Fruit fly (Drosophila melanogaster) whole organism, embryonic: ENCODE results near the gene pyd.

Source experiments
- BEAF-32 ChIP-seq: fragments of 200-800 bp; sonication (Bioruptor generic); optimal IDR thresholded peaks from 3 replicates; lab custom pipeline; 2017; ENCODE audit warnings: missing biosample characterization, missing genetic modification characterization, mild to moderate bottlenecking, moderate library complexity, missing genetic modification reagents
- Blimp-1 ChIP-seq: fragments of 200-800 bp; sonication (Bioruptor generic); optimal IDR thresholded peaks from 3 replicates; lab custom pipeline; 2018; ENCODE audit warnings: missing biosample characterization, missing genetic modification characterization, mild to moderate bottlenecking, moderate library complexity, missing genetic modification reagents
- CG10321 ChIP-seq: fragments of 200-800 bp; sonication (Bioruptor generic); IDR thresholded peaks from 2 replicates; pipeline ENCODE4 v1.3.6; 2022; ENCODE audit warnings: missing biosample characterization, missing genetic modification characterization
- CG11456 ChIP-seq: fragments of 200-800 bp; sonication (Bioruptor generic); IDR thresholded peaks from 3 replicates; pipeline ENCODE4 v1.3.6; 2022; ENCODE audit warnings: missing biosample characterization, missing genetic modification characterization
- CG11504 ChIP-seq: fragments of 200-800 bp; sonication (Bioruptor generic); optimal IDR thresholded peaks from 3 replicates; lab custom pipeline; 2019; ENCODE audit warnings: missing biosample characterization, mild to moderate bottlenecking, missing genetic modification characterization, moderate library complexity
- CG11696 ChIP-seq: fragments of 200-800 bp; sonication (Bioruptor generic); IDR thresholded peaks from 2 replicates; pipeline ENCODE4 v1.3.6; 2022; ENCODE audit warnings: missing biosample characterization, missing genetic modification characterization
- CG13287 ChIP-seq: fragments of 200-800 bp; sonication (Bioruptor generic); IDR thresholded peaks from 2 replicates; pipeline ENCODE4 v1.3.6; 2022; ENCODE audit warnings: missing biosample characterization, missing genetic modification characterization; ENCODE audit not compliant: partially characterized antibody
- CG15479 ChIP-seq: fragments of 200-800 bp; sonication (Bioruptor generic); optimal IDR thresholded peaks from 3 replicates; lab custom pipeline; 2019; ENCODE audit warnings: missing biosample characterization, mild to moderate bottlenecking, missing genetic modification characterization, moderate library complexity
- CG15514 ChIP-seq: fragments of 200-800 bp; sonication (Bioruptor generic); optimal IDR thresholded peaks from 3 replicates; lab custom pipeline; 2017; ENCODE audit warnings: missing biosample characterization, missing genetic modification characterization, mild to moderate bottlenecking, moderate library complexity, missing genetic modification reagents
- CG16815 ChIP-seq: fragments of 200-800 bp; sonication (Bioruptor generic); optimal IDR thresholded peaks from 3 replicates; lab custom pipeline; 2017; ENCODE audit warnings: missing biosample characterization, mild to moderate bottlenecking, missing genetic modification characterization
- CG17385 ChIP-seq: fragments of 200-800 bp; sonication (Bioruptor generic); optimal IDR thresholded peaks from 3 replicates; lab custom pipeline; 2018; ENCODE audit warnings: missing biosample characterization, mild to moderate bottlenecking, missing genetic modification characterization
- CG2199 ChIP-seq: fragments of 200-800 bp; sonication (Bioruptor generic); IDR thresholded peaks from 3 replicates; pipeline ENCODE4 v1.3.6; 2022; ENCODE audit warnings: missing biosample characterization, missing genetic modification characterization
- CG3163 ChIP-seq: fragments of 200-800 bp; sonication (Bioruptor generic); optimal IDR thresholded peaks from 3 replicates; lab custom pipeline; 2016; ENCODE audit warnings: missing biosample characterization, missing genetic modification characterization
- CG3838 ChIP-seq: fragments of 200-800 bp; sonication (Bioruptor generic); optimal IDR thresholded peaks from 3 replicates; lab custom pipeline; 2016; ENCODE audit warnings: missing biosample characterization, missing genetic modification characterization
- CG4360 ChIP-seq: fragments of 200-800 bp; sonication (Bioruptor generic); IDR thresholded peaks from 2 replicates; pipeline ENCODE4 v1.3.6; 2022; ENCODE audit warnings: missing biosample characterization, missing genetic modification characterization
- CG5180 ChIP-seq: fragments of 200-800 bp; sonication (Bioruptor generic); optimal IDR thresholded peaks from 3 replicates; lab custom pipeline; 2017; ENCODE audit warnings: missing biosample characterization, missing genetic modification characterization, mild to moderate bottlenecking, moderate library complexity, missing genetic modification reagents
- CG5245 ChIP-seq: fragments of 200-800 bp; sonication (Bioruptor generic); optimal IDR thresholded peaks from 3 replicates; lab custom pipeline; 2016; ENCODE audit warnings: missing biosample characterization, missing genetic modification characterization
- CG6175 ChIP-seq: fragments of 200-800 bp; sonication (Bioruptor generic); IDR thresholded peaks from 3 replicates; pipeline ENCODE4 v1.3.6; 2022; ENCODE audit warnings: missing biosample characterization, missing genetic modification characterization
- CG6254 ChIP-seq: fragments of 200-800 bp; sonication (Bioruptor generic); optimal IDR thresholded peaks from 3 replicates; lab custom pipeline; 2017; ENCODE audit warnings: mild to moderate bottlenecking, missing biosample characterization, missing genetic modification reagents, missing genetic modification characterization
- Chrac-16 ChIP-seq: fragments of 200-800 bp; sonication (Bioruptor generic); optimal IDR thresholded peaks from 3 replicates; lab custom pipeline; 2016; ENCODE audit warnings: missing biosample characterization, missing genetic modification characterization
- Deaf1 ChIP-seq: fragments of 200-800 bp; optimal IDR thresholded peaks from 3 replicates; lab custom pipeline; 2019; ENCODE audit warnings: missing biosample characterization, mild to moderate bottlenecking, missing genetic modification characterization, moderate library complexity
- E2f2 ChIP-seq: fragments of 200-800 bp; sonication (Bioruptor generic); IDR thresholded peaks from 2 replicates; pipeline ENCODE4 v1.3.6; 2022; ENCODE audit warnings: missing biosample characterization, missing genetic modification characterization
- ERR ChIP-seq: fragments of 200-800 bp; sonication (Bioruptor generic); optimal IDR thresholded peaks from 2 replicates; lab custom pipeline; 2016; ENCODE audit warnings: missing biosample characterization, missing genetic modification characterization
- Fer1 ChIP-seq: fragments of 200-800 bp; sonication (Bioruptor generic); optimal IDR thresholded peaks from 2 replicates; lab custom pipeline; 2017; ENCODE audit warnings: missing biosample characterization, mild to moderate bottlenecking, missing genetic modification characterization
- Hr3 ChIP-seq: fragments of 200-800 bp; sonication (Bioruptor generic); optimal IDR thresholded peaks from 3 replicates; lab custom pipeline; 2016; ENCODE audit warnings: missing biosample characterization, missing genetic modification characterization
- NK7.1 ChIP-seq: fragments of 200-800 bp; sonication (Bioruptor generic); optimal IDR thresholded peaks from 3 replicates; lab custom pipeline; 2016; ENCODE audit warnings: missing biosample characterization, missing genetic modification characterization
- PHDP ChIP-seq: fragments of 200-800 bp; sonication (Bioruptor generic); optimal IDR thresholded peaks from 3 replicates; lab custom pipeline; 2018; ENCODE audit warnings: missing biosample characterization, mild to moderate bottlenecking, missing genetic modification characterization, moderate library complexity
- Pdp1 ChIP-seq, 2 experiments: fragments of 200-800 bp; sonication (Bioruptor generic); optimal IDR thresholded peaks; 3 replicates each; lab custom pipeline; 2016; ENCODE audit warnings: missing biosample characterization in 2 of 2, missing genetic modification characterization in 2 of 2, mild to moderate bottlenecking in 1 of 2, moderate library complexity in 1 of 2
- Six4 ChIP-seq: fragments of 200-800 bp; sonication (Bioruptor generic); optimal IDR thresholded peaks from 2 replicates; lab custom pipeline; 2016; ENCODE audit warnings: missing biosample characterization, missing genetic modification characterization
- Tbp ChIP-seq: fragments of >200 bp; optimal IDR thresholded peaks from 2 replicates; lab custom pipeline; 2018; ENCODE audit warnings: missing biosample characterization, missing genetic modification characterization
- Trl ChIP-seq, 3 experiments: fragments of >200 bp in 2 of 3; fragments of 200-800 bp in 1 of 3; sonication (Bioruptor generic) in 1 of 3; optimal IDR thresholded peaks; 2 replicates in 1 of 3; 3 replicates in 2 of 3; lab custom pipeline; 2016 to 2017; ENCODE audit warnings: missing biosample characterization in 1 of 3, missing genetic modification characterization in 1 of 3
- Usf ChIP-seq: fragments of 200-800 bp; sonication (Bioruptor generic); optimal IDR thresholded peaks from 2 replicates; lab custom pipeline; 2017; ENCODE audit warnings: missing genotype, missing biosample characterization, missing genetic modification characterization
- ab ChIP-seq: fragments of 200-800 bp; sonication (Bioruptor generic); optimal IDR thresholded peaks from 2 replicates; lab custom pipeline; 2016; ENCODE audit warnings: missing biosample characterization, missing genetic modification characterization
- ato ChIP-seq: fragments of 200-800 bp; sonication (Bioruptor generic); IDR thresholded peaks from 2 replicates; pipeline ENCODE4 v1.3.6; 2022; ENCODE audit warnings: missing biosample characterization, missing genetic modification characterization; ENCODE audit not compliant: partially characterized antibody
- chm ChIP-seq: fragments of 200-800 bp; sonication (Bioruptor generic); IDR thresholded peaks from 2 replicates; pipeline ENCODE4 v1.3.6; 2022; ENCODE audit warnings: missing biosample characterization, missing genetic modification characterization
- crol ChIP-seq: fragments of 200-800 bp; sonication (Bioruptor generic); IDR thresholded peaks from 2 replicates; pipeline ENCODE4 v1.3.6; 2022; ENCODE audit warnings: missing biosample characterization, missing genetic modification characterization
- dan ChIP-seq: fragments of 200-800 bp; sonication (Bioruptor generic); IDR thresholded peaks from 2 replicates; pipeline ENCODE4 v1.3.6; 2022; ENCODE audit warnings: missing biosample characterization, missing genetic modification characterization
- danr ChIP-seq: fragments of 200-800 bp; sonication (Bioruptor generic); IDR thresholded peaks from 2 replicates; pipeline ENCODE4 v1.3.6; 2022; ENCODE audit warnings: missing biosample characterization, missing genetic modification characterization
- emc ChIP-seq: fragments of 200-800 bp; sonication (Bioruptor generic); optimal IDR thresholded peaks from 2 replicates; lab custom pipeline; 2016; ENCODE audit warnings: missing biosample characterization, missing genetic modification characterization
- fru ChIP-seq: fragments of >200 bp; optimal IDR thresholded peaks from 2 replicates; lab custom pipeline; 2017
- h ChIP-seq: fragments of >200 bp; optimal IDR thresholded peaks from 2 replicates; lab custom pipeline; 2017
- kni ChIP-seq: fragments of 200-800 bp; sonication (Bioruptor generic); optimal IDR thresholded peaks from 3 replicates; lab custom pipeline; 2017; ENCODE audit warnings: mild to moderate bottlenecking, missing biosample characterization, missing genetic modification reagents, missing genetic modification characterization
- nmo ChIP-seq: fragments of 200-800 bp; sonication (Bioruptor generic); optimal IDR thresholded peaks from 2 replicates; lab custom pipeline; 2018; ENCODE audit warnings: missing biosample characterization, mild to moderate bottlenecking, missing genetic modification characterization, moderate library complexity
- oc ChIP-seq: fragments of 200-800 bp; sonication (Bioruptor generic); optimal IDR thresholded peaks from 2 replicates; lab custom pipeline; 2018; ENCODE audit warnings: missing biosample characterization, mild to moderate bottlenecking, missing genetic modification characterization, moderate library complexity
- otp ChIP-seq: fragments of 200-800 bp; sonication (Bioruptor generic); IDR thresholded peaks from 3 replicates; pipeline ENCODE4, ENCODE4 v1.3.6; 2022; ENCODE audit warnings: missing biosample characterization, missing genetic modification characterization
- pb ChIP-seq: fragments of 200-800 bp; sonication (Bioruptor generic); optimal IDR thresholded peaks from 3 replicates; lab custom pipeline; 2016; ENCODE audit warnings: missing biosample characterization, missing genetic modification characterization
- rib ChIP-seq: fragments of 200-800 bp; sonication (Bioruptor generic); IDR thresholded peaks from 2 replicates; pipeline ENCODE4 v1.3.6; 2022; ENCODE audit warnings: missing biosample characterization, missing genetic modification characterization
- ro ChIP-seq: fragments of 200-800 bp; sonication (Bioruptor generic); IDR thresholded peaks from 2 replicates; pipeline ENCODE4 v1.3.6; 2022; ENCODE audit warnings: missing biosample characterization, missing genetic modification characterization
- slou ChIP-seq: fragments of 200-800 bp; sonication (Bioruptor generic); optimal IDR thresholded peaks from 3 replicates; lab custom pipeline; 2016; ENCODE audit warnings: missing biosample characterization, missing genetic modification characterization
- sqz ChIP-seq: fragments of 200-800 bp; sonication (Bioruptor generic); optimal IDR thresholded peaks from 3 replicates; lab custom pipeline; 2018; ENCODE audit warnings: missing biosample characterization, mild to moderate bottlenecking, missing genetic modification characterization
- zen ChIP-seq: fragments of 200-800 bp; sonication (Bioruptor generic); optimal IDR thresholded peaks from 3 replicates; lab custom pipeline; 2018; ENCODE audit warnings: missing biosample characterization, mild to moderate bottlenecking, missing genetic modification characterization, moderate library complexity

The pyd gene

DNA sequence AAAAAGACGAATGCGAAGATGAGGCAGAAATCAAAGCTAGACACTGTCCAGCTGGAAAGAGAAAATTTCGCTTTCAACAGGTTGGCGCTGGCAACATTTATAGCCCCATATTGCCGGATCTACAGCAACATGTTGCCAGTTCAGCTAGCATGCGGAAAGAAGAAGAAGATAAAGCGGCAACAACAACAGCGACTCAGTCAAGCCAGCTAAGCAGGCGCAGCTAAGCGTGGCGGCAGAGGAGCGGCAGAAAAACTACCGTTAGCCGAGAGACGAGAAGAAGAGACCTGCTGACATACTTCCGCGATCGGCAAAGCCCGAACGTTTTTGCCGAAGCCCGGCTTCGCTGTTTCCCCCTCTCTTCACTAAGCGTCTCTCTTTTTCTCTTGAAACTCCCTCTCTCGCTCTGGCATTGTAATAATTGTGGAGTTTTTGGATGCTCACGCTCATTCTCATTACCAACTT is 23.7 kb upstream of the pyd start (continued):
- no peak for TF ChIP-seq Usf (GFP tag; lab: Kevin White, UChicago)
- peak; percentile 87 for TF ChIP-seq CG17385
- no peak for TF ChIP-seq Fer1
- peak; percentile 66; the same call in 1 of the 3 replicates for TF ChIP-seq CG6175 (GFP tag; lab: Robert Waterston, UW)
- no peak for TF ChIP-seq E2f2 (GFP tag; lab: Robert Waterston, UW)
- TF ChIP-seq zen (tag; lab: Kevin White, UChicago): no peak
- TF ChIP-seq kni (GFP tag; lab: Kevin White, UChicago): peak; percentile 72
- TF ChIP-seq CG2199 (GFP tag; lab: Robert Waterston, UW): 0 out of 3 replicates have a peak, but pooled peaks have one; percentile 67
- TF ChIP-seq Pdp1 (GFP tag; optimal IDR thresholded peaks at IDR 0.05; lab: Kevin White, UChicago): no peak
- no peak for TF ChIP-seq dan (GFP tag; lab: Robert Waterston, UW)
- no peak for TF ChIP-seq Six4 (GFP tag; lab: Kevin White, UChicago)
- TF ChIP-seq danr: no peak
- no peak for TF ChIP-seq ro (GFP tag; lab: Robert Waterston, UW)
- peak; percentile 99 for TF ChIP-seq CG11504 (tag; lab: Kevin White, UChicago)
- no peak for TF ChIP-seq CG10321 (GFP tag; lab: Robert Waterston, UW)
- no peak for TF ChIP-seq ERR (GFP tag; lab: Kevin White, UChicago)
- TF ChIP-seq slou: no peak
- TF ChIP-seq CG3163 (GFP tag; lab: Kevin White, UChicago): peak; percentile 33
- TF ChIP-seq CG15479 (GFP tag; lab: Kevin White, UChicago): no peak
- no peak for TF ChIP-seq CG3838 (GFP tag; lab: Kevin White, UChicago)
- TF ChIP-seq CG6254 (GFP tag; lab: Kevin White, UChicago): no peak
- TF ChIP-seq fru (lab: Kevin White, UChicago): no peak
- peak; percentile 66 to 67 for TF ChIP-seq Trl (optimal IDR thresholded peaks at IDR 0.05; lab: Kevin White, UChicago)
- TF ChIP-seq Trl (GFP tag; optimal IDR thresholded peaks at IDR 0.05; lab: Kevin White, UChicago): no peak
- TF ChIP-seq PHDP (tag; lab: Kevin White, UChicago): no peak
- TF ChIP-seq Hr3 (GFP tag; lab: Kevin White, UChicago): no peak
- no peak for TF ChIP-seq oc (tag; lab: Kevin White, UChicago)
- TF ChIP-seq NK7.1 (GFP tag; lab: Kevin White, UChicago): no peak
- no peak for TF ChIP-seq pb (GFP tag; lab: Kevin White, UChicago)
- 0 out of 2 replicates have a peak, but pooled peaks have one; percentile 15 for TF ChIP-seq crol (GFP tag; lab: Robert Waterston, UW)
- TF ChIP-seq otp: no peak
- TF ChIP-seq ab (GFP tag; lab: Kevin White, UChicago): no peak
- TF ChIP-seq CG16815 (GFP tag; lab: Kevin White, UChicago): no peak
- no peak for TF ChIP-seq CG5245 (GFP tag; lab: Kevin White, UChicago)
- TF ChIP-seq CG11456 (GFP tag; lab: Robert Waterston, UW): no peak
- peak; percentile 55; the same call in 1 of the 2 replicates for TF ChIP-seq rib
- TF ChIP-seq CG13287 (GFP tag; lab: Robert Waterston, UW): peak; percentile 10; the same call in 1 of the 2 replicates
- no peak for TF ChIP-seq sqz (GFP tag; lab: Kevin White, UChicago)
- TF ChIP-seq emc (GFP tag; lab: Kevin White, UChicago): no peak
- no peak for TF ChIP-seq Chrac-16 (GFP tag; lab: Kevin White, UChicago)
- TF ChIP-seq BEAF-32 (GFP tag; lab: Kevin White, UChicago): no peak
- no peak for TF ChIP-seq CG15514 (GFP tag; lab: Kevin White, UChicago)
- peak; percentile 96 for TF ChIP-seq Deaf1 (tag; lab: Kevin White, UChicago)
- peak; percentile 98 for TF ChIP-seq CG4360
- no peak for TF ChIP-seq ato (GFP tag; lab: Robert Waterston, UW)
- TF ChIP-seq Blimp-1 (GFP tag; lab: Kevin White, UChicago): peak; percentile 97
- no peak for TF ChIP-seq nmo (GFP tag; lab: Kevin White, UChicago)
- no peak for TF ChIP-seq Tbp (GFP tag; lab: Kevin White, UChicago)
- peak; percentile 95 for TF ChIP-seq CG5180
- TF ChIP-seq chm (GFP tag; lab: Robert Waterston, UW): 0 out of 2 replicates have a peak, but pooled peaks have one; percentile 10
- no peak for TF ChIP-seq CG11696 (GFP tag; lab: Robert Waterston, UW)
- no peak for TF ChIP-seq h (lab: Kevin White, UChicago)
